Worm (Caenorhabditis elegans) whole organism, late embryonic: ENCODE data around the gene T23F4.2.

ENCODE experiments used
- C38D4.7 ChIP-seq: fragments of 200-800 bp; sonication (Bioruptor generic); optimal IDR thresholded peaks from 2 replicates; lab custom pipeline; 2018; ENCODE audit warnings: mild to moderate bottlenecking, missing genetic modification characterization, moderate library complexity, missing compliant biosample characterization
- ama-1 ChIP-seq: fragments of 150-350 bp; optimal IDR thresholded peaks from 2 replicates; lab custom pipeline; 2014
- ceh-14 ChIP-seq: sonication (generic microtip); optimal IDR thresholded peaks from 2 replicates; lab custom pipeline; 2016; ENCODE audit warnings: missing genotype, missing genetic modification characterization, missing compliant biosample characterization
- elt-2 ChIP-seq: sonication (generic microtip); optimal IDR thresholded peaks from 2 replicates; lab custom pipeline; 2016; ENCODE audit warnings: missing genetic modification reagents, missing genetic modification characterization, missing compliant biosample characterization
- ets-4 ChIP-seq: sonication (generic microtip); optimal IDR thresholded peaks from 2 replicates; lab custom pipeline; 2016; ENCODE audit warnings: missing genetic modification characterization, missing compliant biosample characterization
- fkh-10 ChIP-seq: fragments of 150-350 bp; optimal IDR thresholded peaks from 2 replicates; lab custom pipeline; 2014; ENCODE audit warnings: missing biosample characterization, missing genetic modification reagents, missing genetic modification characterization
- gmeb-2 ChIP-seq: sonication (generic microtip); optimal IDR thresholded peaks from 2 replicates; lab custom pipeline; 2016; ENCODE audit warnings: missing genetic modification characterization, inconsistent platforms, missing compliant biosample characterization
- hlh-15 ChIP-seq: sonication (generic microtip); optimal IDR thresholded peaks from 2 replicates; lab custom pipeline; 2016; ENCODE audit warnings: missing genetic modification characterization, missing compliant biosample characterization
- nhr-11 ChIP-seq: fragments of 150-350 bp; optimal IDR thresholded peaks from 2 replicates; lab custom pipeline; 2014; ENCODE audit warnings: missing biosample characterization, missing genetic modification characterization
- pha-4 ChIP-seq: fragments of 150-350 bp; optimal IDR thresholded peaks from 2 replicates; lab custom pipeline; 2018; ENCODE audit warnings: missing biosample characterization, missing genetic modification reagents, missing genetic modification characterization
- pros-1 ChIP-seq: fragments of 150-350 bp; optimal IDR thresholded peaks from 2 replicates; lab custom pipeline; 2014; ENCODE audit warnings: missing biosample characterization, missing genetic modification reagents, missing genetic modification characterization
- ref-2 ChIP-seq: sonication (generic microtip); optimal IDR thresholded peaks from 2 replicates; lab custom pipeline; 2016; ENCODE audit warnings: missing genetic modification characterization, missing compliant biosample characterization
- syd-9 ChIP-seq: sonication (generic microtip); optimal IDR thresholded peaks from 2 replicates; lab custom pipeline; 2016; ENCODE audit warnings: mild to moderate bottlenecking, missing genetic modification characterization, moderate library complexity, missing compliant biosample characterization
- unc-86 ChIP-seq: sonication (generic microtip); optimal IDR thresholded peaks from 2 replicates; lab custom pipeline; 2016; ENCODE audit warnings: missing genetic modification characterization, missing compliant biosample characterization

DNA sequence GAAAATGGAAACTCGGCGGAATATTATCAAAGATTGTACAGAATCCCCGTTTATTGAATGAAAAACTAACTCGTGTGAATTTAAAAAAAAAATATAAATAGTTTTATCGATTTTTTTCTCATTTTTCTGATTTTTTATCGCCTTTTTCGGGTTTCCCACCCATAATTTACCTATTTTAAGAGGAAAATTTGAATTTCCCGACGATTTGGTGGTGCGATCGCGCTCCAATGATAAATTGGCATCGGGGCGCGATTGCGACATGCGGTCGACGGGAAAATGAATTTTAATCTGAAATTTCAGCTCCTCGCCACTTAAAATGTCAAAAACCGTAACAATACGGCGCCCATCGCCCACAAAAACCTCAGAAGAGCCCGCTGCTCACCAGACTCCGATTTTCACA lies 35.7 kb upstream of the T23F4.2 start, which contains the start of gene taf-6.1:
- TF ChIP-seq nhr-11 (tag; lab: Kevin White, UChicago) (no peak), C38D4.7 (GFP tag; lab: Kevin White, UChicago) (no peak), fkh-10 (GFP tag; lab: Kevin White, UChicago) (no peak), ama-1 (lab: Kevin White, UChicago) (no peak), hlh-15 (tag; lab: Kevin White, UChicago) (no peak), syd-9 (no peak), elt-2 (no peak), gmeb-2 (no peak), pha-4 (tag; lab: Kevin White, UChicago) (no peak), unc-86 (tag; lab: Kevin White, UChicago) (no peak), ceh-14 (tag; lab: Kevin White, UChicago) (no peak), ets-4 (tag; lab: Kevin White, UChicago) (no peak), pros-1 (tag; lab: Kevin White, UChicago) (no peak), ref-2 (no peak)
